Fruit fly (Drosophila melanogaster) whole organism, embryonic: ENCODE results near the gene CG18171.

Experiments used
- Atf-2 ChIP-seq: fragments of 200-800 bp; sonication (Bioruptor generic); optimal IDR thresholded peaks from 2 replicates; lab custom pipeline; 2016; ENCODE audit warnings: missing biosample characterization, missing genetic modification characterization
- Awh ChIP-seq: fragments of 200-800 bp; sonication (Bioruptor generic); IDR thresholded peaks from 2 replicates; pipeline ENCODE4, ENCODE4 v1.3.6; 2022; ENCODE audit warnings: missing biosample characterization, missing genetic modification characterization
- C15 ChIP-seq: fragments of 200-800 bp; sonication (Bioruptor generic); IDR thresholded peaks from 3 replicates; pipeline ENCODE4 v1.3.6; 2022; ENCODE audit warnings: missing biosample characterization, missing genetic modification characterization
- CG11504 ChIP-seq: fragments of 200-800 bp; sonication (Bioruptor generic); optimal IDR thresholded peaks from 3 replicates; lab custom pipeline; 2019; ENCODE audit warnings: missing biosample characterization, mild to moderate bottlenecking, missing genetic modification characterization, moderate library complexity
- CG11695 ChIP-seq: fragments of 200-800 bp; sonication (Bioruptor generic); IDR thresholded peaks from 3 replicates; pipeline ENCODE4 v1.3.6; 2022; ENCODE audit warnings: missing biosample characterization, missing genetic modification characterization
- CG12219 ChIP-seq: fragments of 200-800 bp; sonication (Bioruptor generic); optimal IDR thresholded peaks from 3 replicates; lab custom pipeline; 2018; ENCODE audit warnings: missing biosample characterization, mild to moderate bottlenecking, missing genetic modification characterization
- CG12769 ChIP-seq: fragments of 200-800 bp; sonication (Bioruptor generic); optimal IDR thresholded peaks from 2 replicates; lab custom pipeline; 2019; ENCODE audit warnings: missing biosample characterization, mild to moderate bottlenecking, missing genetic modification characterization, moderate library complexity
- CG13624 ChIP-seq: fragments of 200-800 bp; sonication (Bioruptor generic); optimal IDR thresholded peaks from 2 replicates; lab custom pipeline; 2016; ENCODE audit warnings: missing biosample characterization, missing genetic modification characterization
- CG14050 ChIP-seq: fragments of 200-800 bp; sonication (Bioruptor generic); IDR thresholded peaks from 3 replicates; pipeline ENCODE4 v1.3.6; 2022; ENCODE audit warnings: missing biosample characterization, missing genetic modification characterization
- CG14441 ChIP-seq: fragments of 200-800 bp; sonication (Bioruptor generic); IDR thresholded peaks from 2 replicates; pipeline ENCODE4 v1.3.6; 2022; ENCODE audit warnings: missing biosample characterization, missing genetic modification characterization
- CG14667 ChIP-seq: fragments of 200-800 bp; sonication (Bioruptor generic); IDR thresholded peaks from 2 replicates; pipeline ENCODE4 v1.3.6; 2022; ENCODE audit warnings: missing biosample characterization, missing genetic modification characterization
- CG14860 ChIP-seq: fragments of 200-800 bp; sonication (Bioruptor generic); IDR thresholded peaks from 3 replicates; pipeline ENCODE4 v1.3.6; 2022; ENCODE audit warnings: missing biosample characterization, missing genetic modification characterization; ENCODE audit not compliant: partially characterized antibody
- CG30020 ChIP-seq: fragments of 200-800 bp; optimal IDR thresholded peaks from 2 replicates; lab custom pipeline; 2019; ENCODE audit warnings: missing biosample characterization, mild to moderate bottlenecking, missing genetic modification characterization, moderate library complexity
- CG31441 ChIP-seq: fragments of 200-800 bp; sonication (Bioruptor generic); IDR thresholded peaks from 2 replicates; pipeline ENCODE4 v1.3.6; 2022; ENCODE audit warnings: missing biosample characterization, missing genetic modification characterization
- CG3847 ChIP-seq: fragments of 200-800 bp; sonication (Bioruptor generic); IDR thresholded peaks from 2 replicates; pipeline ENCODE4 v1.3.6; 2022; ENCODE audit warnings: missing biosample characterization, missing genetic modification characterization
- CG4282 ChIP-seq: fragments of 200-800 bp; sonication (Bioruptor generic); optimal IDR thresholded peaks from 2 replicates; lab custom pipeline; 2016; ENCODE audit warnings: missing biosample characterization, missing genetic modification characterization
- CG4424 ChIP-seq: fragments of 200-800 bp; sonication (Bioruptor generic); optimal IDR thresholded peaks from 3 replicates; lab custom pipeline; 2016; ENCODE audit warnings: missing biosample characterization, missing genetic modification characterization
- CG4730 ChIP-seq: fragments of 200-800 bp; sonication (Bioruptor generic); IDR thresholded peaks from 2 replicates; pipeline ENCODE4 v1.3.6; 2022; ENCODE audit warnings: missing biosample characterization, missing genetic modification characterization
- CG7357 ChIP-seq: fragments of 200-800 bp; sonication (Bioruptor generic); IDR thresholded peaks from 3 replicates; pipeline ENCODE4 v1.3.6; 2022; ENCODE audit warnings: missing biosample characterization, missing genetic modification characterization
- CG8388 ChIP-seq: fragments of 200-800 bp; sonication (Bioruptor generic); optimal IDR thresholded peaks from 2 replicates; lab custom pipeline; 2019; ENCODE audit warnings: missing biosample characterization, mild to moderate bottlenecking, missing genetic modification characterization, moderate library complexity
- CrebB ChIP-seq: fragments of 200-800 bp; sonication (Bioruptor generic); optimal IDR thresholded peaks from 3 replicates; lab custom pipeline; 2018; ENCODE audit warnings: missing biosample characterization, mild to moderate bottlenecking, missing genetic modification characterization
- Fer3 ChIP-seq: fragments of 200-800 bp; sonication (Bioruptor generic); optimal IDR thresholded peaks from 2 replicates; lab custom pipeline; 2018; ENCODE audit warnings: missing biosample characterization, mild to moderate bottlenecking, missing genetic modification characterization, moderate library complexity
- NfI ChIP-seq: fragments of 200-800 bp; sonication (Bioruptor generic); optimal IDR thresholded peaks from 3 replicates; lab custom pipeline; 2018; ENCODE audit warnings: missing biosample characterization, mild to moderate bottlenecking, missing genetic modification characterization, moderate library complexity
- Oaz ChIP-seq: fragments of 200-800 bp; sonication (Bioruptor generic); IDR thresholded peaks from 2 replicates; pipeline ENCODE4 v1.3.6; 2022; ENCODE audit warnings: missing biosample characterization, missing genetic modification characterization
- Oli ChIP-seq: fragments of 200-800 bp; sonication (Bioruptor generic); optimal IDR thresholded peaks from 2 replicates; lab custom pipeline; 2018; ENCODE audit warnings: missing biosample characterization, mild to moderate bottlenecking, missing genetic modification characterization, moderate library complexity
- Rfx ChIP-seq: fragments of 200-800 bp; sonication (Bioruptor generic); IDR thresholded peaks from 2 replicates; pipeline ENCODE4 v1.3.6; 2022; ENCODE audit warnings: missing biosample characterization, missing genetic modification characterization
- Sox102F ChIP-seq: fragments of 200-800 bp; sonication (Bioruptor generic); optimal IDR thresholded peaks from 2 replicates; lab custom pipeline; 2018; ENCODE audit warnings: missing biosample characterization, mild to moderate bottlenecking, missing genetic modification characterization, moderate library complexity
- cato ChIP-seq: fragments of 200-800 bp; sonication (Bioruptor generic); optimal IDR thresholded peaks from 2 replicates; lab custom pipeline; 2016; ENCODE audit warnings: missing biosample characterization, missing genetic modification characterization, borderline replicate concordance
- corto ChIP-seq: fragments of 200-800 bp; sonication (Bioruptor generic); optimal IDR thresholded peaks from 2 replicates; lab custom pipeline; 2016; ENCODE audit warnings: missing biosample characterization, mild to moderate bottlenecking, missing genetic modification characterization, moderate library complexity
- disco-r ChIP-seq: fragments of 200-800 bp; sonication (Bioruptor generic); optimal IDR thresholded peaks from 2 replicates; lab custom pipeline; 2016; ENCODE audit warnings: missing biosample characterization, missing genetic modification characterization
- ems ChIP-seq: fragments of 200-800 bp; sonication (Bioruptor generic); optimal IDR thresholded peaks from 3 replicates; lab custom pipeline; 2016; ENCODE audit warnings: missing biosample characterization, missing genetic modification characterization
- ewg ChIP-seq: fragments of 200-800 bp; sonication (Bioruptor generic); optimal IDR thresholded peaks from 3 replicates; lab custom pipeline; 2017; ENCODE audit warnings: mild to moderate bottlenecking, missing biosample characterization, missing genetic modification reagents, missing genetic modification characterization
- gce ChIP-seq: fragments of 200-800 bp; sonication (Bioruptor generic); IDR thresholded peaks from 3 replicates; pipeline ENCODE4 v1.3.6; 2022; ENCODE audit warnings: missing biosample characterization, missing genetic modification characterization
- gcm ChIP-seq: fragments of 200-800 bp; sonication (Bioruptor generic); optimal IDR thresholded peaks from 2 replicates; lab custom pipeline; 2019; ENCODE audit warnings: missing biosample characterization, mild to moderate bottlenecking, missing genetic modification characterization, moderate library complexity
- hbn ChIP-seq: fragments of 200-800 bp; sonication (Bioruptor generic); IDR thresholded peaks from 2 replicates; pipeline ENCODE4 v1.3.6; 2022; ENCODE audit warnings: missing biosample characterization, missing genetic modification characterization; ENCODE audit not compliant: partially characterized antibody
- kay ChIP-seq: fragments of 200-800 bp; sonication (Bioruptor generic); optimal IDR thresholded peaks from 2 replicates; lab custom pipeline; 2016; ENCODE audit warnings: missing biosample characterization, missing genetic modification characterization
- klu ChIP-seq: fragments of 200-800 bp; sonication (Bioruptor generic); IDR thresholded peaks from 2 replicates; pipeline ENCODE4 v1.3.6; 2022; ENCODE audit warnings: missing biosample characterization, missing genetic modification characterization
- lilli ChIP-seq: fragments of 200-800 bp; sonication (Bioruptor generic); optimal IDR thresholded peaks from 3 replicates; lab custom pipeline; 2016; ENCODE audit warnings: missing biosample characterization, missing genetic modification characterization
- lmd ChIP-seq: fragments of 200-800 bp; sonication (Bioruptor generic); IDR thresholded peaks from 2 replicates; pipeline ENCODE4 v1.3.6; 2022; ENCODE audit warnings: missing biosample characterization, missing genetic modification characterization
- pita ChIP-seq: fragments of 200-800 bp; sonication (Bioruptor generic); optimal IDR thresholded peaks from 2 replicates; lab custom pipeline; 2017; ENCODE audit warnings: missing biosample characterization, mild to moderate bottlenecking, missing genetic modification characterization
- ro ChIP-seq: fragments of 200-800 bp; sonication (Bioruptor generic); IDR thresholded peaks from 2 replicates; pipeline ENCODE4 v1.3.6; 2022; ENCODE audit warnings: missing biosample characterization, missing genetic modification characterization
- row ChIP-seq: fragments of 200-800 bp; sonication (Bioruptor generic); IDR thresholded peaks from 3 replicates; pipeline ENCODE4 v1.3.6; 2022; ENCODE audit warnings: missing biosample characterization, missing genetic modification characterization
- sens ChIP-seq: fragments of 200-800 bp; sonication (Bioruptor generic); peaks from one replicate; lab custom pipeline; 2016; ENCODE audit warnings: missing biosample characterization, missing genetic modification characterization
- sisA ChIP-seq: fragments of 200-800 bp; sonication (Bioruptor generic); IDR thresholded peaks from 2 replicates; pipeline ENCODE4 v1.3.6; 2022; ENCODE audit warnings: missing biosample characterization, missing genetic modification characterization
- sob ChIP-seq: fragments of 200-800 bp; sonication (Bioruptor generic); IDR thresholded peaks from 2 replicates; pipeline ENCODE4 v1.3.6; 2022; ENCODE audit warnings: missing biosample characterization, missing genetic modification characterization
- ssp ChIP-seq: fragments of 200-800 bp; sonication (Bioruptor generic); IDR thresholded peaks from 2 replicates; pipeline ENCODE4 v1.3.6; 2022; ENCODE audit warnings: missing biosample characterization, missing genetic modification characterization
- tgo ChIP-seq: fragments of 200-800 bp; sonication (Bioruptor generic); IDR thresholded peaks from 3 replicates; pipeline ENCODE4 v1.3.6; 2022; ENCODE audit warnings: missing biosample characterization, missing genetic modification characterization
- zfh1 ChIP-seq: fragments of 200-800 bp; sonication (Bioruptor generic); IDR thresholded peaks from 3 replicates; pipeline ENCODE4 v1.3.6; 2022; ENCODE audit warnings: missing biosample characterization, missing genetic modification characterization
- zfh2 ChIP-seq: fragments of 200-800 bp; sonication (Bioruptor generic); optimal IDR thresholded peaks from 2 replicates; lab custom pipeline; 2016; ENCODE audit warnings: missing biosample characterization, missing genetic modification characterization

CG18171 gene

dm6 chr3L:1740129-1740975, 17.4 kb upstream of the CG18171 start (continued):
- TF ChIP-seq CG12769 (tag; lab: Kevin White, UChicago) (peak; percentile 84), corto (GFP tag; lab: Kevin White, UChicago) (no peak), lilli (peak; percentile 78), gce (GFP tag; lab: Robert Waterston, UW) (peak; percentile 71; the same call in 1 of the 3 replicates), CG4282 (GFP tag; lab: Kevin White, UChicago) (no peak), ems (GFP tag; lab: Kevin White, UChicago) (peak; percentile 63), Awh (peak; percentile 74), sob (peak; percentile 77), CG14667 (GFP tag; lab: Robert Waterston, UW) (peak; percentile 43; the same call in 1 of the 2 replicates), CG14441 (GFP tag; lab: Robert Waterston, UW) (peak; percentile 90), Sox102F (peak; percentile 87), CG14860 (GFP tag; lab: Robert Waterston, UW) (no peak), Oli (tag; lab: Kevin White, UChicago) (peak; percentile 83), CG3847 (GFP tag; lab: Robert Waterston, UW) (peak; percentile 66; the same call in 1 of the 2 replicates), CG8388 (peak; percentile 2), CG12219 (GFP tag; lab: Kevin White, UChicago) (peak; percentile 73), lmd (peak; percentile 84), kay (GFP tag; lab: Kevin White, UChicago) (peak; percentile 37), disco-r (GFP tag; lab: Kevin White, UChicago) (no peak), hbn (GFP tag; lab: Robert Waterston, UW) (no peak), Fer3 (tag; lab: Kevin White, UChicago) (peak; percentile 66), ssp (GFP tag; lab: Robert Waterston, UW) (peak; percentile 61), ro (GFP tag; lab: Robert Waterston, UW) (0 out of 2 replicates have a peak, but pooled peaks have one; percentile 13), gcm (GFP tag; lab: Kevin White, UChicago) (no peak), cato (GFP tag; lab: Kevin White, UChicago) (peak; percentile 27), NfI (GFP tag; lab: Kevin White, UChicago) (peak; percentile 68), sisA (GFP tag; lab: Robert Waterston, UW) (peak; percentile 71), CG14050 (GFP tag; lab: Robert Waterston, UW) (peak; percentile 73; the same call in 2 of the 3 replicates), Oaz (peak; percentile 79), C15 (peak; percentile 42; the same call in 1 of the 3 replicates), pita (GFP tag; lab: Kevin White, UChicago) (no peak), tgo (peak; percentile 86), klu (0 out of 2 replicates have a peak, but pooled peaks have one; percentile 55), CG31441 (GFP tag; lab: Robert Waterston, UW) (peak; percentile 59), zfh1 (peak; percentile 62; the same call in 2 of the 3 replicates), sens (GFP tag; lab: Kevin White, UChicago) (peak; percentile 86), ewg (peak; percentile 42), CG30020 (tag; lab: Kevin White, UChicago) (no peak), CrebB (tag; lab: Kevin White, UChicago) (no peak), CG13624 (GFP tag; lab: Kevin White, UChicago) (peak; percentile 79), CG11504 (tag; lab: Kevin White, UChicago) (no peak), row (GFP tag; lab: Robert Waterston, UW) (peak; percentile 86), CG7357 (GFP tag; lab: Robert Waterston, UW) (peak; percentile 66; the same call in 2 of the 3 replicates), zfh2 (GFP tag; lab: Kevin White, UChicago) (peak; percentile 64), CG4424 (peak; percentile 33), CG11695 (GFP tag; lab: Robert Waterston, UW) (peak; percentile 85), CG4730 (GFP tag; lab: Robert Waterston, UW) (peak; percentile 75), Rfx (GFP tag; lab: Robert Waterston, UW) (peak; percentile 87), Atf-2 (peak; percentile 40)
